Fruit fly (Drosophila melanogaster): ENCODE measurements around the gene Nin.
A peak's percentile ranks its signal among the peaks of the same experiment; 100 is the strongest.

The Nin gene

dm6 chr2L:5306373-5306997, 28.1 kb upstream of the Nin start (continued):
- TF ChIP-seq Eip75B (GFP tag; optimal IDR thresholded peaks at IDR 0.05): peak; percentile 11
- TF ChIP-seq CG9139 (GFP tag; optimal IDR thresholded peaks at IDR 0.05): no peak
- TF ChIP-seq Blimp-1 (GFP tag; optimal IDR thresholded peaks at IDR 0.05): peak; percentile 38
- no peak for TF ChIP-seq CG1621 (tag; optimal IDR thresholded peaks at IDR 0.05)

dm6 chr2L:5305240-5305875, 27.0 kb upstream of the Nin start:
- TF ChIP-seq CG3919 (GFP tag; optimal IDR thresholded peaks at IDR 0.05) (peak; percentile 64), eg (GFP tag; IDR thresholded peaks at IDR 0.05) (peak; percentile 49; the same call in 1 of the 3 replicates), spab (GFP tag; optimal IDR thresholded peaks at IDR 0.05) (no peak), Eip93F (GFP tag; optimal IDR thresholded peaks at IDR 0.05) (peak; percentile 83), ss (GFP tag; optimal IDR thresholded peaks at IDR 0.05) (peak; percentile 47 to 75), topi (GFP tag; optimal IDR thresholded peaks at IDR 0.05) (peak; percentile 25), CG15336 (GFP tag; IDR thresholded peaks at IDR 0.05) (peak; percentile 24; the same call in 1 of the 2 replicates), Smox (GFP tag; optimal IDR thresholded peaks at IDR 0.05) (peak; percentile 15), Hr4 (GFP tag; optimal IDR thresholded peaks at IDR 0.05) (no peak), CG31627 (GFP tag; optimal IDR thresholded peaks at IDR 0.05) (no peak), CG9139 (GFP tag; optimal IDR thresholded peaks at IDR 0.05) (no peak), Hr39 (GFP tag; optimal IDR thresholded peaks at IDR 0.05) (no peak), dsx (GFP tag; optimal IDR thresholded peaks at IDR 0.05; ENCODE audit: poor library complexity, severe bottlenecking) (peak; percentile 64), esn (GFP tag; optimal IDR thresholded peaks at IDR 0.05) (peak; percentile 31), svp (GFP tag) (peak; percentile 93), vri (GFP tag; optimal IDR thresholded peaks at IDR 0.05) (peak; percentile 100), CG6792 (GFP tag; optimal IDR thresholded peaks at IDR 0.05) (no peak), pdm3 (GFP tag; optimal IDR thresholded peaks at IDR 0.05) (no peak), CG8319 (GFP tag; optimal IDR thresholded peaks at IDR 0.05) (no peak), Sox14 (GFP tag; optimal IDR thresholded peaks at IDR 0.05) (peak; percentile 40), Ets21C (GFP tag; optimal IDR thresholded peaks at IDR 0.05) (no peak), fkh (GFP tag; optimal IDR thresholded peaks at IDR 0.05) (no peak), fd85E (GFP tag; optimal IDR thresholded peaks at IDR 0.05) (peak; percentile 42), acj6 (GFP tag; optimal IDR thresholded peaks at IDR 0.05) (no peak), Ets96B (tag; optimal IDR thresholded peaks at IDR 0.05) (no peak), CG10669 (GFP tag; optimal IDR thresholded peaks at IDR 0.05) (no peak), fd59A (GFP tag; optimal IDR thresholded peaks at IDR 0.05) (no peak), Hr38 (GFP tag; optimal IDR thresholded peaks at IDR 0.05) (no peak), Sox102F (GFP tag; optimal IDR thresholded peaks at IDR 0.05) (peak; percentile 57), CG3032 (tag; optimal IDR thresholded peaks at IDR 0.05) (no peak), CG11902 (GFP tag; optimal IDR thresholded peaks at IDR 0.05) (no peak), Eip75B (GFP tag; optimal IDR thresholded peaks at IDR 0.05) (peak; percentile 72), CG6854 (GFP tag; optimal IDR thresholded peaks at IDR 0.05) (peak; percentile 83), salr (GFP tag; optimal IDR thresholded peaks at IDR 0.05) (no peak), CG6276 (GFP tag; optimal IDR thresholded peaks at IDR 0.05) (no peak), CG7368 (GFP tag; optimal IDR thresholded peaks at IDR 0.05) (peak; percentile 45), Eip78C (GFP tag) (peak; percentile 72), lz (GFP tag; optimal IDR thresholded peaks at IDR 0.05) (peak; percentile 6), CG10631 (GFP tag; optimal IDR thresholded peaks at IDR 0.05) (no peak), dac (GFP tag; optimal IDR thresholded peaks at IDR 0.05) (no peak), CG11294 (GFP tag; IDR thresholded peaks at IDR 0.05) (no peak), CG32006 (GFP tag; optimal IDR thresholded peaks at IDR 0.05) (no peak), cyc (GFP tag; optimal IDR thresholded peaks at IDR 0.05) (no peak), CG4318 (GFP tag; optimal IDR thresholded peaks at IDR 0.05) (no peak), CG8119 (GFP tag; IDR thresholded peaks at IDR 0.05) (no peak), Gug (GFP tag; IDR thresholded peaks at IDR 0.05) (no peak)

Measured in whole organism, prepupa.